Fruit fly (Drosophila melanogaster) whole organism, embryonic: ENCODE data around the gene CG9263.
A peak's percentile ranks its signal among the peaks of the same experiment; 100 is the strongest.

Source experiments
- Asciz ChIP-seq: fragments of 200-800 bp; sonication (Bioruptor generic); optimal IDR thresholded peaks from 2 replicates; lab custom pipeline; 2017; ENCODE audit warnings: missing biosample characterization, mild to moderate bottlenecking, missing genetic modification characterization, missing genetic modification reagents
- B-H1 ChIP-seq: fragments of 200-800 bp; sonication (Bioruptor generic); IDR thresholded peaks from 3 replicates; pipeline ENCODE4 v1.3.6; 2022; ENCODE audit warnings: missing biosample characterization, missing genetic modification characterization
- CG10147 ChIP-seq: fragments of 200-800 bp; sonication (Bioruptor generic); optimal IDR thresholded peaks from 2 replicates; lab custom pipeline; 2019; ENCODE audit warnings: missing biosample characterization, mild to moderate bottlenecking, missing genetic modification characterization, moderate library complexity
- CG10274 ChIP-seq: fragments of 200-800 bp; sonication (Bioruptor generic); optimal IDR thresholded peaks from 3 replicates; lab custom pipeline; 2017; ENCODE audit warnings: missing biosample characterization, mild to moderate bottlenecking, missing genetic modification characterization
- CG11247 ChIP-seq: fragments of 200-800 bp; sonication (Bioruptor generic); IDR thresholded peaks from 2 replicates; pipeline ENCODE4 v1.3.6; 2022; ENCODE audit warnings: missing biosample characterization, missing genetic modification characterization
- CG12236 ChIP-seq: fragments of 200-800 bp; sonication (Bioruptor generic); optimal IDR thresholded peaks from 2 replicates; lab custom pipeline; 2016; ENCODE audit warnings: missing biosample characterization, missing genetic modification characterization
- CG13624 ChIP-seq: fragments of 200-800 bp; sonication (Bioruptor generic); optimal IDR thresholded peaks from 2 replicates; lab custom pipeline; 2016; ENCODE audit warnings: missing biosample characterization, missing genetic modification characterization
- CG16779 ChIP-seq: fragments of 200-800 bp; sonication (Bioruptor generic); IDR thresholded peaks from 2 replicates; pipeline ENCODE4 v1.3.6; 2022; ENCODE audit warnings: missing biosample characterization, missing genetic modification characterization
- CG16815 ChIP-seq: fragments of 200-800 bp; sonication (Bioruptor generic); optimal IDR thresholded peaks from 3 replicates; lab custom pipeline; 2017; ENCODE audit warnings: missing biosample characterization, mild to moderate bottlenecking, missing genetic modification characterization
- CG17328 ChIP-seq: fragments of 200-800 bp; sonication (Bioruptor generic); IDR thresholded peaks from 2 replicates; pipeline ENCODE4 v1.3.6; 2022; ENCODE audit warnings: missing biosample characterization, missing genetic modification characterization
- CG17568 ChIP-seq: fragments of 200-800 bp; sonication (Bioruptor generic); optimal IDR thresholded peaks from 2 replicates; lab custom pipeline; 2018; ENCODE audit warnings: missing biosample characterization, mild to moderate bottlenecking, missing genetic modification characterization, moderate library complexity
- CG17829 ChIP-seq: fragments of 200-800 bp; optimal IDR thresholded peaks from 2 replicates; lab custom pipeline; 2019; ENCODE audit warnings: missing biosample characterization, mild to moderate bottlenecking, missing genetic modification characterization, moderate library complexity
- CG2202 ChIP-seq: fragments of 200-800 bp; sonication (Bioruptor generic); optimal IDR thresholded peaks from 2 replicates; lab custom pipeline; 2018; ENCODE audit warnings: missing biosample characterization, mild to moderate bottlenecking, missing genetic modification characterization
- CG6689 ChIP-seq: fragments of 200-800 bp; sonication (Bioruptor generic); IDR thresholded peaks from 2 replicates; pipeline ENCODE4 v1.3.6; 2022; ENCODE audit warnings: missing biosample characterization, missing genetic modification characterization
- CG6813 ChIP-seq: fragments of 200-800 bp; sonication (Bioruptor generic); optimal IDR thresholded peaks from 2 replicates; lab custom pipeline; 2017; ENCODE audit warnings: missing biosample characterization, missing genetic modification characterization, mild to moderate bottlenecking, moderate library complexity, missing genetic modification reagents
- CG8281 ChIP-seq: fragments of 200-800 bp; sonication (Bioruptor generic); optimal IDR thresholded peaks from 2 replicates; lab custom pipeline; 2018; ENCODE audit warnings: missing biosample characterization, mild to moderate bottlenecking, missing genetic modification characterization, moderate library complexity
- Deaf1 ChIP-seq: fragments of 200-800 bp; optimal IDR thresholded peaks from 3 replicates; lab custom pipeline; 2019; ENCODE audit warnings: missing biosample characterization, mild to moderate bottlenecking, missing genetic modification characterization, moderate library complexity
- E2f2 ChIP-seq: fragments of 200-800 bp; sonication (Bioruptor generic); IDR thresholded peaks from 2 replicates; pipeline ENCODE4 v1.3.6; 2022; ENCODE audit warnings: missing biosample characterization, missing genetic modification characterization
- HmgD ChIP-seq: fragments of 200-800 bp; sonication (Bioruptor generic); optimal IDR thresholded peaks from 3 replicates; lab custom pipeline; 2016; ENCODE audit warnings: missing biosample characterization, missing genetic modification characterization
- NC2α ChIP-seq: fragments of 200-800 bp; sonication (Bioruptor generic); optimal IDR thresholded peaks from 2 replicates; lab custom pipeline; 2016; ENCODE audit warnings: missing biosample characterization, missing genetic modification characterization
- NC2β ChIP-seq: fragments of 200-800 bp; sonication (Bioruptor generic); optimal IDR thresholded peaks from 2 replicates; lab custom pipeline; 2016; ENCODE audit warnings: missing biosample characterization, missing genetic modification characterization
- Opbp ChIP-seq: fragments of 200-800 bp; sonication (Bioruptor generic); IDR thresholded peaks from 3 replicates; pipeline ENCODE4 v1.3.6; 2022; ENCODE audit warnings: missing biosample characterization, missing genetic modification characterization; ENCODE audit not compliant: partially characterized antibody
- Poxn ChIP-seq: fragments of 200-800 bp; sonication (Bioruptor generic); IDR thresholded peaks from 2 replicates; pipeline ENCODE4 v1.3.6; 2022; ENCODE audit warnings: missing biosample characterization, missing genetic modification characterization
- Rfx ChIP-seq: fragments of 200-800 bp; sonication (Bioruptor generic); IDR thresholded peaks from 2 replicates; pipeline ENCODE4 v1.3.6; 2022; ENCODE audit warnings: missing biosample characterization, missing genetic modification characterization
- Side ChIP-seq: fragments of 200-800 bp; sonication (Bioruptor generic); optimal IDR thresholded peaks from 2 replicates; lab custom pipeline; 2016; ENCODE audit warnings: missing biosample characterization, missing genetic modification characterization
- YL-1 ChIP-seq: fragments of 200-800 bp; sonication (Bioruptor generic); optimal IDR thresholded peaks from 3 replicates; lab custom pipeline; 2017; ENCODE audit warnings: missing biosample characterization, mild to moderate bottlenecking, missing genetic modification characterization
- amos ChIP-seq: fragments of 200-800 bp; sonication (Bioruptor generic); IDR thresholded peaks from 2 replicates; pipeline ENCODE4 v1.3.6; 2022; ENCODE audit warnings: missing biosample characterization, missing genetic modification characterization; ENCODE audit not compliant: partially characterized antibody
- bowl ChIP-seq: fragments of 200-800 bp; sonication (Bioruptor generic); IDR thresholded peaks from 2 replicates; pipeline ENCODE4 v1.3.6; 2022; ENCODE audit warnings: missing biosample characterization, missing genetic modification characterization
- chif ChIP-seq, 2 experiments: fragments of 200-800 bp; sonication (Bioruptor generic); optimal IDR thresholded peaks; 3 replicates each; lab custom pipeline; 2016; ENCODE audit warnings: missing biosample characterization in 2 of 2, missing genetic modification characterization in 2 of 2
- ci ChIP-seq: fragments of 200-800 bp; sonication (Bioruptor generic); IDR thresholded peaks from 3 replicates; pipeline ENCODE4 v1.3.6; 2022; ENCODE audit warnings: missing biosample characterization, missing genetic modification characterization
- esg ChIP-seq: fragments of 200-800 bp; sonication (Bioruptor generic); conservative IDR thresholded peaks from 2 replicates; pipeline ENCODE4 v1.3.6; 2022; ENCODE audit warnings: missing biosample characterization, missing genetic modification characterization
- gsb-n ChIP-seq: fragments of 200-800 bp; sonication (Bioruptor generic); optimal IDR thresholded peaks from 3 replicates; lab custom pipeline; 2018; ENCODE audit warnings: missing biosample characterization, mild to moderate bottlenecking, missing genetic modification characterization
- hb ChIP-seq: fragments of 200-800 bp; sonication (Bioruptor generic); IDR thresholded peaks from 3 replicates; pipeline ENCODE4 v1.3.6; 2022; ENCODE audit warnings: missing biosample characterization, missing genetic modification characterization; ENCODE audit not compliant: partially characterized antibody
- jigr1 ChIP-seq: fragments of 200-800 bp; sonication (Bioruptor generic); IDR thresholded peaks from 3 replicates; pipeline ENCODE4 v1.3.6; 2022; ENCODE audit warnings: missing biosample characterization, missing genetic modification characterization
- ken ChIP-seq: fragments of 200-800 bp; sonication (Bioruptor generic); IDR thresholded peaks from 3 replicates; pipeline ENCODE4 v1.3.6; 2022; ENCODE audit warnings: missing biosample characterization, missing genetic modification characterization
- knrl ChIP-seq: fragments of 200-800 bp; sonication (Bioruptor generic); IDR thresholded peaks from 3 replicates; pipeline ENCODE4 v1.3.6; 2022; ENCODE audit warnings: missing biosample characterization, missing genetic modification characterization; ENCODE audit not compliant: partially characterized antibody
- mam ChIP-seq: fragments of 200-800 bp; sonication (Bioruptor generic); optimal IDR thresholded peaks from 3 replicates; lab custom pipeline; 2016; ENCODE audit warnings: missing biosample characterization, missing genetic modification characterization
- odd ChIP-seq: fragments of 200-800 bp; sonication (Bioruptor generic); optimal IDR thresholded peaks from 2 replicates; lab custom pipeline; 2017; ENCODE audit warnings: missing biosample characterization, mild to moderate bottlenecking, missing genetic modification characterization
- p53 ChIP-seq: fragments of 200-800 bp; sonication (Bioruptor generic); optimal IDR thresholded peaks from 2 replicates; lab custom pipeline; 2016; ENCODE audit warnings: missing biosample characterization, missing genetic modification characterization
- pb ChIP-seq: fragments of 200-800 bp; sonication (Bioruptor generic); optimal IDR thresholded peaks from 3 replicates; lab custom pipeline; 2016; ENCODE audit warnings: missing biosample characterization, missing genetic modification characterization
- pho ChIP-seq: fragments of 200-800 bp; sonication (Bioruptor generic); optimal IDR thresholded peaks from 2 replicates; lab custom pipeline; 2016; ENCODE audit warnings: missing biosample characterization, missing genetic modification characterization
- phol ChIP-seq: fragments of 200-800 bp; sonication (Bioruptor generic); optimal IDR thresholded peaks from 3 replicates; lab custom pipeline; 2018; ENCODE audit warnings: missing biosample characterization, mild to moderate bottlenecking, missing genetic modification characterization, moderate library complexity
- prd ChIP-seq, 3 experiments: fragments of >200 bp in 2 of 3; fragments of 200-800 bp in 1 of 3; sonication (Bioruptor generic) in 1 of 3; optimal IDR thresholded peaks in 2 of 3; IDR thresholded peaks in 1 of 3; 2 replicates in 2 of 3; 3 replicates in 1 of 3; pipeline versions ENCODE4 v1.3.6 to Lab custom; 2017 to 2022; ENCODE audit warnings: missing biosample characterization in 1 of 3, missing genetic modification characterization in 1 of 3
- run ChIP-seq: fragments of 200-800 bp; sonication (Bioruptor generic); optimal IDR thresholded peaks from 3 replicates; lab custom pipeline; 2018; ENCODE audit warnings: missing biosample characterization, mild to moderate bottlenecking, missing genetic modification characterization
- slp2 ChIP-seq: fragments of 200-800 bp; sonication (Bioruptor generic); optimal IDR thresholded peaks from 2 replicates; lab custom pipeline; 2016; ENCODE audit warnings: missing biosample characterization, missing genetic modification characterization
- stc ChIP-seq: fragments of 200-800 bp; sonication (Bioruptor generic); IDR thresholded peaks from 2 replicates; pipeline ENCODE4 v1.3.6; 2022; ENCODE audit warnings: missing biosample characterization, missing genetic modification characterization
- zen2 ChIP-seq: fragments of 200-800 bp; sonication (Bioruptor generic); IDR thresholded peaks from 3 replicates; pipeline ENCODE4 v1.3.6; 2022; ENCODE audit warnings: missing biosample characterization, missing genetic modification characterization; ENCODE audit not compliant: partially characterized antibody

CG9263 gene

dm6 chr2L:13548786-13549780 is 6.7 kb upstream of the CG9263 start, which contains the start of gene B4 (continued):
- TF ChIP-seq CG8281 (tag; lab: Kevin White, UChicago) (no peak), mam (GFP tag; lab: Kevin White, UChicago) (no peak), CG17328 (GFP tag; lab: Robert Waterston, UW) (peak; percentile 31; the same call in 1 of the 2 replicates), CG12236 (GFP tag; lab: Kevin White, UChicago) (peak; percentile 8), HmgD (GFP tag; lab: Kevin White, UChicago) (peak; percentile 3), gsb-n (peak; percentile 6), Asciz (peak; percentile 73), CG10147 (GFP tag; lab: Kevin White, UChicago) (no peak), CG2202 (tag; lab: Kevin White, UChicago) (peak; percentile 4), p53 (peak; percentile 10), Rfx (GFP tag; lab: Robert Waterston, UW) (peak; percentile 59; the same call in 1 of the 2 replicates), CG10274 (GFP tag; lab: Kevin White, UChicago) (no peak), CG6689 (no peak), slp2 (GFP tag; lab: Kevin White, UChicago) (no peak), pho (GFP tag; lab: Kevin White, UChicago) (peak; percentile 18), E2f2 (GFP tag; lab: Robert Waterston, UW) (peak; percentile 97), CG16779 (peak; percentile 81; the same call in 1 of the 2 replicates), CG16815 (GFP tag; lab: Kevin White, UChicago) (no peak), knrl (0 out of 3 replicates have a peak, but pooled peaks have one; percentile 31), CG17568 (GFP tag; lab: Kevin White, UChicago) (peak; percentile 19), CG17829 (no peak), zen2 (GFP tag; lab: Robert Waterston, UW) (no peak), NC2α (no peak), phol (tag; lab: Kevin White, UChicago) (peak; percentile 68), NC2β (GFP tag; lab: Kevin White, UChicago) (no peak), CG11247 (GFP tag; lab: Robert Waterston, UW) (no peak), hb (GFP tag; lab: Robert Waterston, UW) (no peak), ken (peak; percentile 22; the same call in 1 of the 3 replicates), pb (peak; percentile 70), B-H1 (no peak; the same call in 2 of the 3 replicates), amos (GFP tag; lab: Robert Waterston, UW) (peak; percentile 60), prd (optimal IDR thresholded peaks at IDR 0.05; lab: Kevin White, UChicago) (no peak), prd (GFP tag; IDR thresholded peaks at IDR 0.05; lab: Robert Waterston, UW) (peak; percentile 27; the same call in 2 of the 3 replicates), Opbp (peak; percentile 72; the same call in 2 of the 3 replicates), run (tag; lab: Kevin White, UChicago) (no peak), CG13624 (GFP tag; lab: Kevin White, UChicago) (peak; percentile 42), chif (GFP tag; optimal IDR thresholded peaks at IDR 0.05; lab: Kevin White, UChicago) (no peak), Side (peak; percentile 66), ci (GFP tag; lab: Robert Waterston, UW) (peak; percentile 71; the same call in 2 of the 3 replicates), CG6813 (peak; percentile 69), Poxn (GFP tag; lab: Robert Waterston, UW) (no peak), stc (GFP tag; lab: Robert Waterston, UW) (peak; percentile 36; the same call in 1 of the 2 replicates), YL-1 (GFP tag; lab: Kevin White, UChicago) (peak; percentile 11), bowl (GFP tag; lab: Robert Waterston, UW) (0 out of 2 replicates have a peak, but pooled peaks have one; percentile 35), Deaf1 (peak; percentile 33), jigr1 (GFP tag; lab: Robert Waterston, UW) (no peak), odd (peak; percentile 67), esg (GFP tag; lab: Robert Waterston, UW) (no peak)
